Fruit fly (Drosophila melanogaster) whole organism, embryonic: ENCODE data around the gene Srg3.

Source experiments
- ATbp ChIP-seq: fragments of 200-800 bp; sonication (Bioruptor generic); optimal IDR thresholded peaks from 2 replicates; lab custom pipeline; 2017; ENCODE audit warnings: missing biosample characterization, mild to moderate bottlenecking, missing genetic modification characterization, missing genetic modification reagents
- Asciz ChIP-seq: fragments of 200-800 bp; sonication (Bioruptor generic); optimal IDR thresholded peaks from 2 replicates; lab custom pipeline; 2017; ENCODE audit warnings: missing biosample characterization, mild to moderate bottlenecking, missing genetic modification characterization, missing genetic modification reagents
- Atf3 ChIP-seq: fragments of 200-800 bp; sonication (Bioruptor generic); optimal IDR thresholded peaks from 3 replicates; lab custom pipeline; 2016; ENCODE audit warnings: missing biosample characterization, missing genetic modification characterization
- Blimp-1 ChIP-seq: fragments of 200-800 bp; sonication (Bioruptor generic); optimal IDR thresholded peaks from 3 replicates; lab custom pipeline; 2018; ENCODE audit warnings: missing biosample characterization, missing genetic modification characterization, mild to moderate bottlenecking, moderate library complexity, missing genetic modification reagents
- CG10979 ChIP-seq: fragments of 200-800 bp; sonication (Bioruptor generic); optimal IDR thresholded peaks from 2 replicates; lab custom pipeline; 2018; ENCODE audit warnings: missing biosample characterization, mild to moderate bottlenecking, missing genetic modification characterization, moderate library complexity
- CG11504 ChIP-seq: fragments of 200-800 bp; sonication (Bioruptor generic); optimal IDR thresholded peaks from 3 replicates; lab custom pipeline; 2019; ENCODE audit warnings: missing biosample characterization, mild to moderate bottlenecking, missing genetic modification characterization, moderate library complexity
- CG11695 ChIP-seq: fragments of 200-800 bp; sonication (Bioruptor generic); IDR thresholded peaks from 3 replicates; pipeline ENCODE4 v1.3.6; 2022; ENCODE audit warnings: missing biosample characterization, missing genetic modification characterization
- CG11696 ChIP-seq: fragments of 200-800 bp; sonication (Bioruptor generic); IDR thresholded peaks from 2 replicates; pipeline ENCODE4 v1.3.6; 2022; ENCODE audit warnings: missing biosample characterization, missing genetic modification characterization
- CG12219 ChIP-seq: fragments of 200-800 bp; sonication (Bioruptor generic); optimal IDR thresholded peaks from 3 replicates; lab custom pipeline; 2018; ENCODE audit warnings: missing biosample characterization, mild to moderate bottlenecking, missing genetic modification characterization
- CG13424 ChIP-seq: fragments of 200-800 bp; sonication (Bioruptor generic); optimal IDR thresholded peaks from 2 replicates; lab custom pipeline; 2019; ENCODE audit warnings: missing biosample characterization, mild to moderate bottlenecking, missing genetic modification characterization, moderate library complexity
- CG14441 ChIP-seq: fragments of 200-800 bp; sonication (Bioruptor generic); IDR thresholded peaks from 2 replicates; pipeline ENCODE4 v1.3.6; 2022; ENCODE audit warnings: missing biosample characterization, missing genetic modification characterization
- CG15601 ChIP-seq: fragments of 200-800 bp; sonication (Bioruptor generic); optimal IDR thresholded peaks from 3 replicates; lab custom pipeline; 2019; ENCODE audit warnings: missing biosample characterization, mild to moderate bottlenecking, missing genetic modification characterization, moderate library complexity
- CG17385 ChIP-seq: fragments of 200-800 bp; sonication (Bioruptor generic); optimal IDR thresholded peaks from 3 replicates; lab custom pipeline; 2018; ENCODE audit warnings: missing biosample characterization, mild to moderate bottlenecking, missing genetic modification characterization
- CG1832 ChIP-seq: fragments of 200-800 bp; sonication (Bioruptor generic); optimal IDR thresholded peaks from 2 replicates; lab custom pipeline; 2017; ENCODE audit warnings: missing biosample characterization, mild to moderate bottlenecking, missing genetic modification characterization, inconsistent platforms
- CG18599 ChIP-seq: fragments of 200-800 bp; sonication (Bioruptor generic); optimal IDR thresholded peaks from 3 replicates; lab custom pipeline; 2017; ENCODE audit warnings: missing biosample characterization, missing genetic modification characterization, mild to moderate bottlenecking, moderate library complexity, missing genetic modification reagents
- CG2712 ChIP-seq: fragments of 200-800 bp; optimal IDR thresholded peaks from 3 replicates; lab custom pipeline; 2019; ENCODE audit warnings: missing biosample characterization, mild to moderate bottlenecking, missing genetic modification characterization, moderate library complexity
- CG30020 ChIP-seq: fragments of 200-800 bp; optimal IDR thresholded peaks from 2 replicates; lab custom pipeline; 2019; ENCODE audit warnings: missing biosample characterization, mild to moderate bottlenecking, missing genetic modification characterization, moderate library complexity
- CG30403 ChIP-seq: fragments of 200-800 bp; sonication (Bioruptor generic); optimal IDR thresholded peaks from 3 replicates; lab custom pipeline; 2016; ENCODE audit warnings: missing biosample characterization, missing genetic modification characterization
- CG32532 ChIP-seq: fragments of 200-800 bp; sonication (Bioruptor generic); IDR thresholded peaks from 2 replicates; pipeline ENCODE4 v1.3.6; 2022; ENCODE audit warnings: missing biosample characterization, missing genetic modification characterization
- CG34224 ChIP-seq: fragments of 200-800 bp; sonication (Bioruptor generic); IDR thresholded peaks from 3 replicates; pipeline ENCODE4 v1.3.6; 2022; ENCODE audit warnings: missing biosample characterization, missing genetic modification characterization; ENCODE audit not compliant: partially characterized antibody
- CG7556 ChIP-seq: fragments of 200-800 bp; sonication (Bioruptor generic); optimal IDR thresholded peaks from 2 replicates; lab custom pipeline; 2017; ENCODE audit warnings: missing biosample characterization, mild to moderate bottlenecking, missing genetic modification characterization
- Dip3 ChIP-seq: fragments of 200-800 bp; sonication (Bioruptor generic); optimal IDR thresholded peaks from 3 replicates; lab custom pipeline; 2016; ENCODE audit warnings: missing biosample characterization, missing genetic modification characterization
- Drgx ChIP-seq: fragments of 200-800 bp; sonication (Bioruptor generic); IDR thresholded peaks from 2 replicates; pipeline ENCODE4 v1.3.6; 2022; ENCODE audit warnings: missing biosample characterization, missing genetic modification characterization
- HLH4C ChIP-seq: fragments of 200-800 bp; sonication (Bioruptor generic); IDR thresholded peaks from 3 replicates; pipeline ENCODE4 v1.3.6; 2022; ENCODE audit warnings: missing biosample characterization, missing genetic modification characterization; ENCODE audit not compliant: partially characterized antibody
- Hmr ChIP-seq: fragments of 200-800 bp; sonication (Bioruptor generic); optimal IDR thresholded peaks from 3 replicates; lab custom pipeline; 2017; ENCODE audit warnings: mild to moderate bottlenecking, missing biosample characterization, missing genetic modification reagents, missing genetic modification characterization
- Hr39 ChIP-seq: fragments of >200 bp; optimal IDR thresholded peaks from 2 replicates; lab custom pipeline; 2017
- Hr51 ChIP-seq, 2 experiments: fragments of 200-800 bp; sonication (Bioruptor generic); optimal IDR thresholded peaks; 2 replicates in 1 of 2; 3 replicates in 1 of 2; lab custom pipeline; 2016 to 2018; ENCODE audit warnings: missing biosample characterization in 2 of 2, missing genetic modification characterization in 2 of 2, mild to moderate bottlenecking in 1 of 2, moderate library complexity in 1 of 2
- Mrtf ChIP-seq: fragments of 200-800 bp; sonication (Bioruptor generic); IDR thresholded peaks from 3 replicates; pipeline ENCODE4 v1.3.6; 2022; ENCODE audit warnings: missing biosample characterization, missing genetic modification characterization
- Oli ChIP-seq: fragments of 200-800 bp; sonication (Bioruptor generic); optimal IDR thresholded peaks from 2 replicates; lab custom pipeline; 2018; ENCODE audit warnings: missing biosample characterization, mild to moderate bottlenecking, missing genetic modification characterization, moderate library complexity
- PHDP ChIP-seq: fragments of 200-800 bp; sonication (Bioruptor generic); optimal IDR thresholded peaks from 3 replicates; lab custom pipeline; 2018; ENCODE audit warnings: missing biosample characterization, mild to moderate bottlenecking, missing genetic modification characterization, moderate library complexity
- Pdp1 ChIP-seq, 2 experiments: fragments of 200-800 bp; sonication (Bioruptor generic); optimal IDR thresholded peaks; 3 replicates each; lab custom pipeline; 2016; ENCODE audit warnings: missing biosample characterization in 2 of 2, missing genetic modification characterization in 2 of 2, mild to moderate bottlenecking in 1 of 2, moderate library complexity in 1 of 2
- Sox100B ChIP-seq: fragments of 200-800 bp; sonication (Bioruptor generic); optimal IDR thresholded peaks from 3 replicates; lab custom pipeline; 2018; ENCODE audit warnings: missing biosample characterization, mild to moderate bottlenecking, missing genetic modification characterization
- Vsx1 ChIP-seq: fragments of 200-800 bp; sonication (Bioruptor generic); optimal IDR thresholded peaks from 2 replicates; lab custom pipeline; 2017; ENCODE audit warnings: missing biosample characterization, mild to moderate bottlenecking, missing genetic modification characterization, missing genetic modification reagents
- ci ChIP-seq: fragments of 200-800 bp; sonication (Bioruptor generic); IDR thresholded peaks from 3 replicates; pipeline ENCODE4 v1.3.6; 2022; ENCODE audit warnings: missing biosample characterization, missing genetic modification characterization
- crp ChIP-seq, 2 experiments: fragments of 200-800 bp; sonication (Bioruptor generic); optimal IDR thresholded peaks; 2 replicates in 1 of 2; 3 replicates in 1 of 2; lab custom pipeline; 2017; ENCODE audit warnings: missing biosample characterization in 2 of 2, missing genetic modification characterization in 2 of 2, mild to moderate bottlenecking in 1 of 2, moderate library complexity in 1 of 2
- grau ChIP-seq: fragments of 200-800 bp; optimal IDR thresholded peaks from 3 replicates; lab custom pipeline; 2019; ENCODE audit warnings: missing biosample characterization, mild to moderate bottlenecking, missing genetic modification characterization, moderate library complexity
- grn ChIP-seq: fragments of 200-800 bp; sonication (Bioruptor generic); optimal IDR thresholded peaks from 3 replicates; lab custom pipeline; 2017; ENCODE audit warnings: missing biosample characterization, missing genetic modification characterization
- hkb ChIP-seq, 2 experiments: fragments of 200-800 bp in 1 of 2; fragments of >200 bp in 1 of 2; sonication (Bioruptor generic) in 1 of 2; IDR thresholded peaks in 1 of 2; optimal IDR thresholded peaks in 1 of 2; 2 replicates each; pipeline versions ENCODE4 v1.3.6 to Lab custom; 2017 to 2022; ENCODE audit warnings: missing biosample characterization in 1 of 2, missing genetic modification characterization in 1 of 2
- mld ChIP-seq: fragments of 200-800 bp; sonication (Bioruptor generic); IDR thresholded peaks from 3 replicates; pipeline ENCODE4 v1.3.6; 2022; ENCODE audit warnings: missing biosample characterization, missing genetic modification characterization; ENCODE audit not compliant: partially characterized antibody
- pan ChIP-seq, 4 experiments: fragments of >200 bp in 3 of 4; fragments of 200-800 bp in 1 of 4; sonication (Bioruptor generic) in 1 of 4; optimal IDR thresholded peaks in 3 of 4; IDR thresholded peaks in 1 of 4; 2 replicates each; pipeline versions ENCODE4 v1.3.6 to Lab custom; 2017 to 2022; ENCODE audit warnings: missing biosample characterization in 2 of 4, missing genetic modification characterization in 2 of 4, mixed read lengths in 1 of 4
- phol ChIP-seq: fragments of 200-800 bp; sonication (Bioruptor generic); optimal IDR thresholded peaks from 3 replicates; lab custom pipeline; 2018; ENCODE audit warnings: missing biosample characterization, mild to moderate bottlenecking, missing genetic modification characterization, moderate library complexity
- rib ChIP-seq: fragments of 200-800 bp; sonication (Bioruptor generic); IDR thresholded peaks from 2 replicates; pipeline ENCODE4 v1.3.6; 2022; ENCODE audit warnings: missing biosample characterization, missing genetic modification characterization
- stc ChIP-seq: fragments of 200-800 bp; sonication (Bioruptor generic); IDR thresholded peaks from 2 replicates; pipeline ENCODE4 v1.3.6; 2022; ENCODE audit warnings: missing biosample characterization, missing genetic modification characterization
- tin ChIP-seq: fragments of 200-800 bp; sonication (Bioruptor generic); optimal IDR thresholded peaks from 3 replicates; lab custom pipeline; 2016; ENCODE audit warnings: missing biosample characterization, missing genetic modification characterization
- usp ChIP-seq: fragments of >200 bp; optimal IDR thresholded peaks from 2 replicates; lab custom pipeline; 2017; ENCODE audit warnings: missing biosample characterization, missing genetic modification characterization
- vvl ChIP-seq: fragments of 200-800 bp; sonication (Bioruptor generic); IDR thresholded peaks from 2 replicates; pipeline ENCODE4 v1.3.6; 2022; ENCODE audit warnings: missing biosample characterization, missing genetic modification characterization

The Srg3 gene

DNA sequence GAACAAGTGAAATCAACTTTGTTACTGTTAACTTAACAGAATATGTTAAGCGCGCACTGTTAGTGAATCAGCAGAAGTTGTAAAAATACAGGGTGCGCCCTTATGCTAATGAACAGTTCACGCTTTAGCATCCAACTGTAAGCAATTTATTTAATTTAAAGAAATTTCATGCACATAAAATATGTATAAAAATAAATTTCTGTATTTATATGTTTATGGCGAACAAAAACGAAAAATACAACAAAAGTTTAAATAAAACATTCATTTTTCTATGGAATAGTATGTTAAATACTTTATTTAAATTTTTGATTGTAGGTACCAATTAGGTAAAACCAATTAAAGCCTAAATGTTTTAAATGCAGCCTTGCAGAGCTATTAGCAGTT lies 18.5 kb upstream of the Srg3 start (continued):
- TF ChIP-seq CG7556 (GFP tag; lab: Kevin White, UChicago): peak; percentile 27
- no peak for TF ChIP-seq usp (GFP tag; lab: Kevin White, UChicago)
- TF ChIP-seq Hr39 (lab: Kevin White, UChicago): no peak
- no peak for TF ChIP-seq mld (GFP tag; lab: Robert Waterston, UW)
- no peak for TF ChIP-seq Dip3 (GFP tag; lab: Kevin White, UChicago)
- TF ChIP-seq CG30020 (tag; lab: Kevin White, UChicago): no peak
- TF ChIP-seq grn (GFP tag; lab: Kevin White, UChicago): no peak

DNA sequence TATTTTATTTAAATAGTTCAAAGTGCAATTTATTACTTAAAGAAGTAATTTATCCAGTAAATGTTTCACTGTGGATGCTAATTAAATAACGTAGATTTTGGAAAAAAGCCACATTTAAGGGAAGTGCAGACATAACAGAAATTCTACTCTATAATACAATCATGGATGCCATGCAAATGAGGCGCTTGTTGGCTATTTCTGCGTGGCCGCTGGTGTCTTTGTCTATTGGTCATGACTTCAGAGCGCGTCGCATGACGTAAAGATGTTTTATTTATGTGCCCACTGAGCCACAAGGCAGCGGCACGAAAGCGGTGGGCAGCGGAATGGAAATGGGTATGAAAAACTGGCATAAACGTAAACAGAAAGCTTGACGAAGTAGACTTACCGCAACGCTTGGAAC lies 17.2 kb upstream of the Srg3 start:
- peak; percentile 14 for TF ChIP-seq Hmr (GFP tag; lab: Kevin White, UChicago)
- peak; percentile 42 for TF ChIP-seq Sox100B (GFP tag; lab: Kevin White, UChicago)
- TF ChIP-seq CG30403 (GFP tag; lab: Kevin White, UChicago): peak; percentile 29
- TF ChIP-seq PHDP (tag; lab: Kevin White, UChicago): peak; percentile 10
- TF ChIP-seq CG12219 (GFP tag; lab: Kevin White, UChicago): peak; percentile 32
- TF ChIP-seq Blimp-1 (GFP tag; lab: Kevin White, UChicago): peak; percentile 9
- peak; percentile 17; the same call in 1 of the 2 replicates for TF ChIP-seq stc
- TF ChIP-seq HLH4C (GFP tag; lab: Robert Waterston, UW): no peak
- TF ChIP-seq Vsx1 (GFP tag; lab: Kevin White, UChicago): peak; percentile 37
- TF ChIP-seq Oli (tag; lab: Kevin White, UChicago): peak; percentile 21
- TF ChIP-seq Mrtf: no peak
- peak; percentile 29 for TF ChIP-seq ATbp (GFP tag; lab: Kevin White, UChicago)
- peak; percentile 28 for TF ChIP-seq CG13424 (tag; lab: Kevin White, UChicago)
- no peak for TF ChIP-seq hkb (optimal IDR thresholded peaks at IDR 0.05; lab: Kevin White, UChicago)
- peak; percentile 10; the same call in 1 of the 2 replicates for TF ChIP-seq hkb (GFP tag; IDR thresholded peaks at IDR 0.05; lab: Robert Waterston, UW)
- TF ChIP-seq Drgx: peak; percentile 25; the same call in 1 of the 2 replicates
- peak; percentile 48 for TF ChIP-seq CG11504 (tag; lab: Kevin White, UChicago)
- no peak for TF ChIP-seq crp (GFP tag; optimal IDR thresholded peaks at IDR 0.05; lab: Kevin White, UChicago)
- peak; percentile 23 for TF ChIP-seq CG18599 (GFP tag; lab: Kevin White, UChicago)
- peak; percentile 82 for TF ChIP-seq CG11696 (GFP tag; lab: Robert Waterston, UW)
- peak; percentile 10 for TF ChIP-seq CG15601 (tag; lab: Kevin White, UChicago)
- TF ChIP-seq Pdp1 (GFP tag; optimal IDR thresholded peaks at IDR 0.05; lab: Kevin White, UChicago): peak in 1 of 2 experiments; percentile 73
- no peak for TF ChIP-seq Atf3
- TF ChIP-seq CG32532 (GFP tag; lab: Robert Waterston, UW): peak; percentile 16; the same call in 1 of the 2 replicates
- no peak for TF ChIP-seq CG34224 (GFP tag; lab: Robert Waterston, UW)
- peak; percentile 24; the same call in 1 of the 3 replicates for TF ChIP-seq CG11695
- peak; percentile 76 for TF ChIP-seq vvl
- no peak for TF ChIP-seq pan (optimal IDR thresholded peaks at IDR 0.05; lab: Kevin White, UChicago)
- TF ChIP-seq pan (GFP tag; optimal IDR thresholded peaks at IDR 0.05 in 1 of 2, IDR thresholded peaks at IDR 0.05 in 1 of 2): peak in 1 of 2 experiments; percentile 24
- TF ChIP-seq CG2712 (tag; lab: Kevin White, UChicago): peak; percentile 22
- TF ChIP-seq phol (tag; lab: Kevin White, UChicago): peak; percentile 16
- peak; percentile 12 for TF ChIP-seq CG10979
- TF ChIP-seq tin (GFP tag; lab: Kevin White, UChicago): peak; percentile 25
- peak in 1 of 2 experiments; percentile 40 for TF ChIP-seq Hr51 (GFP tag; optimal IDR thresholded peaks at IDR 0.05; lab: Kevin White, UChicago)
- TF ChIP-seq ci (GFP tag; lab: Robert Waterston, UW): peak; percentile 50; the same call in 1 of the 3 replicates
- peak; percentile 20 for TF ChIP-seq CG17385 (GFP tag; lab: Kevin White, UChicago)
- TF ChIP-seq CG14441: peak; percentile 26; the same call in 1 of the 2 replicates
- TF ChIP-seq grau: peak; percentile 35
- peak; percentile 20 for TF ChIP-seq Asciz (GFP tag; lab: Kevin White, UChicago)
- no peak for TF ChIP-seq CG1832 (GFP tag; lab: Kevin White, UChicago)
- no peak for TF ChIP-seq rib (GFP tag; lab: Robert Waterston, UW)
